Worm (Caenorhabditis elegans) whole organism, L4 larva: ENCODE data around the gene letm-1.

Source experiments
- T26A8.4 ChIP-seq: fragments of 200-800 bp; sonication (Bioruptor generic); IDR thresholded peaks from 2 replicates; pipeline ENCODE4 v1.3.6; 2022; ENCODE audit warnings: missing genetic modification characterization, missing compliant biosample characterization
- Y105C5A.15 ChIP-seq: fragments of 200-800 bp; sonication (Bioruptor generic); IDR thresholded peaks from 2 replicates; pipeline ENCODE4 v1.3.6; 2022; ENCODE audit warnings: missing genetic modification characterization, missing compliant biosample characterization
- arid-1 ChIP-seq: fragments of 200-800 bp; sonication (Bioruptor generic); conservative IDR thresholded peaks from 2 replicates; pipeline ENCODE4 v1.3.6; 2022; ENCODE audit warnings: missing genetic modification reagents, missing genetic modification characterization, missing compliant biosample characterization
- cey-2 ChIP-seq: sonication (generic microtip); optimal IDR thresholded peaks from 3 replicates; lab custom pipeline; 2017; ENCODE audit warnings: missing genetic modification characterization, mild to moderate bottlenecking, missing compliant biosample characterization, antibody characterized with exemption, borderline replicate concordance; ENCODE audit not compliant: insufficient read depth
- dmd-8 ChIP-seq: fragments of 200-800 bp; sonication (Bioruptor generic); IDR thresholded peaks from 2 replicates; pipeline ENCODE4 v1.3.6; 2022; ENCODE audit warnings: missing genetic modification characterization, missing compliant biosample characterization
- dmd-9 ChIP-seq: fragments of 200-800 bp; sonication (Bioruptor generic); IDR thresholded peaks from 2 replicates; pipeline ENCODE4 v1.3.6; 2022; ENCODE audit warnings: missing genetic modification reagents, missing genetic modification characterization, missing compliant biosample characterization
- duxl-1 ChIP-seq: sonication (generic microtip); optimal IDR thresholded peaks from 2 replicates; lab custom pipeline; 2016; ENCODE audit warnings: mild to moderate bottlenecking, missing genetic modification characterization, moderate library complexity, missing compliant biosample characterization; ENCODE audit not compliant: poor library complexity
- fkh-10 ChIP-seq: fragments of 150-350 bp; optimal IDR thresholded peaks from 2 replicates; lab custom pipeline; 2014; ENCODE audit warnings: missing biosample characterization, missing genetic modification reagents, missing genetic modification characterization
- hif-1 ChIP-seq, 2 experiments: sonication (generic microtip); optimal IDR thresholded peaks; 2 replicates each; lab custom pipeline; 2016 to 2017; ENCODE audit warnings: missing compliant biosample characterization in 2 of 2, missing genetic modification characterization in 2 of 2, missing genetic modification reagents in 2 of 2, missing genotype in 2 of 2, mild to moderate bottlenecking in 1 of 2
- hmg-1.1 ChIP-seq: fragments of 200-800 bp; sonication (Bioruptor generic); IDR thresholded peaks from 2 replicates; pipeline ENCODE4 v1.3.6; 2022; ENCODE audit warnings: missing genetic modification reagents, missing genetic modification characterization, missing compliant biosample characterization
- lim-7 ChIP-seq: fragments of 200-800 bp; sonication (Bioruptor generic); IDR thresholded peaks from 2 replicates; pipeline ENCODE4 v1.3.6; 2022; ENCODE audit warnings: missing genetic modification characterization, missing compliant biosample characterization
- lin-38 ChIP-seq: fragments of 200-800 bp; sonication (Bioruptor generic); IDR thresholded peaks from 2 replicates; pipeline ENCODE4 v1.3.6; 2022; ENCODE audit warnings: missing genetic modification reagents, missing genetic modification characterization, missing compliant biosample characterization
- nhr-10 ChIP-seq: fragments of 150-350 bp; optimal IDR thresholded peaks from 2 replicates; lab custom pipeline; 2014; ENCODE audit warnings: missing biosample characterization, missing genetic modification characterization
- nhr-102 ChIP-seq: sonication (generic microtip); optimal IDR thresholded peaks from 2 replicates; lab custom pipeline; 2016; ENCODE audit warnings: mild to moderate bottlenecking, missing genetic modification characterization, moderate library complexity, missing compliant biosample characterization
- nhr-11 ChIP-seq: fragments of 150-350 bp; optimal IDR thresholded peaks from 2 replicates; lab custom pipeline; 2014; ENCODE audit warnings: missing biosample characterization, missing genetic modification characterization
- nhr-237 ChIP-seq: sonication (generic microtip); optimal IDR thresholded peaks from 2 replicates; lab custom pipeline; 2017; ENCODE audit warnings: missing biosample characterization, missing genetic modification characterization
- nhr-42 ChIP-seq: fragments of 200-800 bp; sonication (Bioruptor generic); IDR thresholded peaks from 2 replicates; pipeline ENCODE4 v1.3.6; 2022; ENCODE audit warnings: missing genetic modification characterization, missing compliant biosample characterization
- pha-4 ChIP-seq, 2 experiments: fragments of 150-350 bp in 1 of 2; fragments of 200-800 bp in 1 of 2; sonication (Bioruptor generic) in 1 of 2; IDR thresholded peaks in 1 of 2; optimal IDR thresholded peaks in 1 of 2; 2 replicates each; pipeline versions ENCODE4 v1.3.6 to Lab custom; 2014 to 2022; ENCODE audit warnings: missing genetic modification characterization in 2 of 2, missing genetic modification reagents in 2 of 2, missing biosample characterization in 1 of 2, missing compliant biosample characterization in 1 of 2
- php-3 ChIP-seq: fragments of 200-800 bp; sonication (Bioruptor generic); IDR thresholded peaks from 2 replicates; pipeline ENCODE4 v1.3.6; 2022; ENCODE audit warnings: missing genetic modification reagents, missing genetic modification characterization, missing compliant biosample characterization
- pqm-1 ChIP-seq: sonication (generic microtip); optimal IDR thresholded peaks from 2 replicates; lab custom pipeline; 2017; ENCODE audit warnings: missing biosample characterization, missing genetic modification characterization
- saeg-2 ChIP-seq: fragments of 200-800 bp; sonication (Bioruptor generic); IDR thresholded peaks from 2 replicates; pipeline ENCODE4 v1.3.6; 2022; ENCODE audit warnings: missing genetic modification reagents, missing genetic modification characterization, missing compliant biosample characterization
- spr-3 ChIP-seq: fragments of 200-800 bp; sonication (Bioruptor generic); optimal IDR thresholded peaks from 2 replicates; lab custom pipeline; 2018; ENCODE audit warnings: mild to moderate bottlenecking, missing genetic modification characterization, missing compliant biosample characterization
- tra-1 ChIP-seq: fragments of 200-800 bp; sonication (Bioruptor generic); IDR thresholded peaks from 2 replicates; pipeline ENCODE4 v1.3.6; 2022; ENCODE audit warnings: missing genetic modification reagents, missing genetic modification characterization, missing compliant biosample characterization
- unc-62 ChIP-seq, 3 experiments: fragments of 150-350 bp in 1 of 3; sonication (generic microtip); optimal IDR thresholded peaks in 2 of 3; peaks in 1 of 3; 1 replicate in 1 of 3; 2 replicates in 2 of 3; lab custom pipeline; 2014 to 2017; ENCODE audit warnings: missing biosample characterization in 3 of 3, missing genetic modification characterization in 3 of 3, missing genetic modification reagents in 3 of 3, missing genotype in 1 of 3
- zag-1 ChIP-seq: fragments of 150-350 bp; optimal IDR thresholded peaks from 2 replicates; lab custom pipeline; 2014; ENCODE audit warnings: missing biosample characterization, missing genetic modification characterization
- zip-11 ChIP-seq: fragments of 200-800 bp; sonication (Bioruptor generic); IDR thresholded peaks from 2 replicates; pipeline ENCODE4 v1.3.6; 2022; ENCODE audit warnings: missing genetic modification characterization, missing compliant biosample characterization
- zip-2 ChIP-seq: fragments of 150-350 bp; optimal IDR thresholded peaks from 2 replicates; lab custom pipeline; 2014; ENCODE audit warnings: missing biosample characterization, missing genetic modification characterization
- ztf-11 ChIP-seq: fragments of 150-350 bp; optimal IDR thresholded peaks from 2 replicates; lab custom pipeline; 2014; ENCODE audit warnings: missing biosample characterization, missing genetic modification characterization

letm-1 gene

DNA sequence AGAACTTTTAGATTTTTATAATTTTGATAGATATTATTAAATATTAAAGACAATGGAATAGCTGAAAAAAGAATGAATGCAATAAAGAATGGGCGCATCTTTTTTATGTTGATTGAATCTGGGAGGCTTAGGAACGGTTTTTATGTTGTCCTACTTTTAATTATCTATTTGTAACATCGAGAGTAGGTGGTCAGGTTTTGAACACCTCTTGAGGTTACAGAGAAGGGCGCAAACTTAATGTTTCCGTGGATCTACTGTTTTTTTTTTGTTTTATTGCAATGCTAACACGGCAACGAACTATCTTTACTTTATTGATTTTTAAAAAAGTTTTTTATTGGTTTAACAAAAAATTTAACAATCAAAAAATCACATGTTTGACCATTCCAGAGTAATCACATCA is 47.2 kb upstream of the letm-1 start, which contains the start of gene F53F4.7:
TSS of gene F53F4.7 (minus strand) at position 101 of the 400 bp plus-strand sequence.
- TF ChIP-seq lin-38 (GFP tag; lab: Robert Waterston, UW) (no peak), dmd-9 (GFP tag; lab: Robert Waterston, UW) (no peak), ztf-11 (tag; lab: Kevin White, UChicago) (no peak), pqm-1 (no peak), nhr-237 (no peak), nhr-10 (tag; lab: Kevin White, UChicago) (no peak), tra-1 (GFP tag; lab: Robert Waterston, UW) (no peak), duxl-1 (tag; lab: Kevin White, UChicago) (no peak), dmd-8 (GFP tag; lab: Robert Waterston, UW) (no peak), saeg-2 (GFP tag; lab: Robert Waterston, UW) (no peak)

DNA sequence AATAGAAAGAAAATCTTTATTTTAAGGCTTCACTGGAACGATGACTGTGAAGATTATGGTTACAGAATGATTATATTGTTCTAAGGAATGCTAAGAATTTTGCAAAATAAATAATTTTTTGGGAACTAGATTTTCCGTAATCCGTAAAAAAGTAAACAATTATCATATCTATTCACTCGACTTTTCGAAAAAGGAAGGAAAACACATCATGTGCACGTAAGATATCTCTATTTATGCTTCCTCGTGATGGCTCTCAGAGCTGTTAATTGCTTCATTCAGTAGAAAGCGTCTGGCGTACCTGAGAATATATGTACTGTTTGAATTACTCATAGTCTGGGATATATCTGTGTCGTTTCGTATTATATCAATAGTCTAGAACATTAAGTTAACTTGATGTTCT is 41.3 kb upstream of the letm-1 start, which contains the start of gene srd-11:
TSS of gene srd-11 (minus strand) at position 101 of the 400 bp plus-strand sequence.
- TF ChIP-seq nhr-10 (tag; lab: Kevin White, UChicago): no peak
- no peak for TF ChIP-seq dmd-8 (GFP tag; lab: Robert Waterston, UW)
- no peak for TF ChIP-seq T26A8.4
- no peak for TF ChIP-seq fkh-10 (GFP tag; lab: Kevin White, UChicago)
- no peak for TF ChIP-seq nhr-11 (tag; lab: Kevin White, UChicago)
- TF ChIP-seq zag-1 (tag; lab: Kevin White, UChicago): no peak
- TF ChIP-seq unc-62 (GFP tag; optimal IDR thresholded peaks at IDR 0.05 in 1 of 2; lab: Kevin White, UChicago): no peak
- no peak for TF ChIP-seq unc-62 (tag; optimal IDR thresholded peaks at IDR 0.05; lab: Kevin White, UChicago)
- TF ChIP-seq hif-1 (tag; optimal IDR thresholded peaks at IDR 0.05; lab: Kevin White, UChicago): no peak
- no peak for TF ChIP-seq nhr-42 (GFP tag; lab: Robert Waterston, UW)

DNA sequence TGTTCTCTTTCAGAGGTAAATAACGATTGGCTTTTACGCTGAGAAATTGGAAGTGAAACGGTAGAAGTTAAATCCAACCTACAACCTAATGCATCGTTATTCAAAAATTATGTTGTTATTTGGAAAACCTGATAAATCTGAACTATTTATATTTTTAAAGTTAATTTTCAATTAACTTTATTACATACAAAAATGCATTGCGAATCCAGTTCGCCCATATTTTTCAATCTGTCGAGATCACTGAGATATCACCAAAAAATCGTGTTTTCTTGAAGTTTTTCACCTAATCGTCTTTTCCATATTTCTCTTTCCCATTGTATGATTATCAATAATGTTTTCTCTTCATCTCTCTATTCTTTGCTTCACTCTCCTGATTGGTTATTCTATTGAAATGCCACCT is 40.4 kb upstream of the letm-1 start, which contains the start of gene F53F4.15:
TSS of gene F53F4.15 (plus strand) at position 301 of the 400 bp plus-strand sequence.
- TF ChIP-seq zip-2 (tag; lab: Kevin White, UChicago) (no peak), cey-2 (tag; lab: Kevin White, UChicago) (no peak), hmg-1.1 (GFP tag; lab: Robert Waterston, UW) (no peak), php-3 (no peak), duxl-1 (tag; lab: Kevin White, UChicago) (no peak), T26A8.4 (no peak)

DNA sequence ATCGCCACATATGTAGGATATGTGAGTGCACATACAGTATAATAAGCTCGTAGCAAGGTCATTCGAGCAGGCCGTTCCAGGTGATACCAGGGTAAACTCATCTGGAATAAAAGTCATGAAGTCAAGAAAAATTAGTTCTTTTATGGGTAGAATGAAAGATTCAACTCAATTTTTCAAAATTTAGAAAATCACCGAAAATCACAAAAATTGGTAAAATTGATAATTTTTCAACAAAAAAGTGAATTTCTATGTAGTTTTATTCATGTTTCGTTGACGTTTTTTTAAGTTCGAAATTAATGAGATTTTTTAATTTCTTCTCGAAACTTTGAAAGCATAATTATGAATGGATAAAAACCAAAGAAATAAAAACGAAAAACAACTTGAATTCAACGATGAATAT is 39.3 kb upstream of the letm-1 start, which contains the start of gene F53F4.16:
TSS of gene F53F4.16 (minus strand) at position 101 of the 400 bp plus-strand sequence.
- no peak for TF ChIP-seq lim-7
- TF ChIP-seq unc-62 (GFP tag; optimal IDR thresholded peaks at IDR 0.05 in 1 of 2; lab: Kevin White, UChicago): peak in 1 of 2 experiments; percentile 54
- no peak for TF ChIP-seq unc-62 (tag; optimal IDR thresholded peaks at IDR 0.05; lab: Kevin White, UChicago)
- no peak for TF ChIP-seq spr-3
- no peak for TF ChIP-seq nhr-102
- no peak for TF ChIP-seq arid-1 (GFP tag; lab: Robert Waterston, UW)
- no peak for TF ChIP-seq zip-11 (GFP tag; lab: Robert Waterston, UW)

DNA sequence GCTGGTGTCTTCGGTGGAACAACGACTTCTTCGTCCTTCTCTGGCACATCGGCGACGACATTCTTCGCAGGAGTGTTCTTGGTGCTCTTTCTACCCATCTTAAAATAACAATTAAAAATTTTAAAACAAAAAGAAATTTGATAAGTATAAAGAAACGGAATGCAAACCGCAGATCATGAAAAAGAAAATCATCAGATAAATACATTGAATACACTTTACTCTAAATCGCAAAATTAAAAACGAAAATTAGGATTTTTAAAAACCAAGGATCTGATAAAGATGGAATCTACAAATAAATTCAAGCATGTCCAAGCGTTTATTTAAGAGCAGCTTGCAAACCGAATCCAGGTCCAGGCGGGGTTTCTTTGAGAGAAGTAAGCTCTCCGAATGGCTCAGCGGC is 36.6 kb upstream of the letm-1 start, which contains the start of gene F53F4.11:
TSS of gene F53F4.11 (minus strand) at position 101 of the 400 bp plus-strand sequence.
- TF ChIP-seq pha-4 (GFP tag; IDR thresholded peaks at IDR 0.05; lab: Robert Waterston, UW) (0 out of 2 replicates have a peak, but pooled peaks have one; percentile 16), pha-4 (tag; optimal IDR thresholded peaks at IDR 0.05; lab: Kevin White, UChicago) (no peak), Y105C5A.15 (GFP tag; lab: Robert Waterston, UW) (no peak), lin-38 (GFP tag; lab: Robert Waterston, UW) (peak; percentile 44; the same call in 1 of the 2 replicates)
